Worm (Caenorhabditis elegans): Measurements from ENCODE around the gene bcc-1.
A peak's percentile ranks its signal among the peaks of the same experiment; 100 is the strongest.

bcc-1 gene

ce11 chrIV:11103501-11103900 lies 11.1 kb upstream of the bcc-1 start:
- TF ChIP-seq unc-62 (GFP tag; optimal IDR thresholded peaks at IDR 0.05 in 1 of 2) (peak in 1 of 2 experiments; percentile 85), unc-62 (tag; optimal IDR thresholded peaks at IDR 0.05) (no peak), lin-29 (GFP tag; IDR thresholded peaks at IDR 0.05) (no peak), dmd-8 (GFP tag; IDR thresholded peaks at IDR 0.05) (no peak), skn-1 (tag; optimal IDR thresholded peaks at IDR 0.05) (no peak)

ce11 chrIV:11102608-11103007 lies 10.3 kb upstream of the bcc-1 start, which contains the start of gene srlf-17:
Gene srlf-17 (minus strand): TSS chrIV:11102708.
- no peak for TF ChIP-seq daf-19 (GFP tag; conservative IDR thresholded peaks at IDR 0.05)
- TF ChIP-seq unc-39 (tag; optimal IDR thresholded peaks at IDR 0.05) = no peak
- TF ChIP-seq vab-7 (GFP tag; IDR thresholded peaks at IDR 0.05) = no peak
- no peak for TF ChIP-seq Y5F2A.4 (GFP tag; optimal IDR thresholded peaks at IDR 0.05)
- TF ChIP-seq F37D6.2 (tag; optimal IDR thresholded peaks at IDR 0.05) = no peak
- TF ChIP-seq nhr-237 (tag; optimal IDR thresholded peaks at IDR 0.05) = no peak
- no peak for TF ChIP-seq T20F7.1 (GFP tag; optimal IDR thresholded peaks at IDR 0.05)
- no peak for TF ChIP-seq ceh-32 (tag; optimal IDR thresholded peaks at IDR 0.05; ENCODE audit: poor library complexity)
- no peak for TF ChIP-seq set-16 (GFP tag; IDR thresholded peaks at IDR 0.05)
- TF ChIP-seq dmd-8 (GFP tag; IDR thresholded peaks at IDR 0.05) = no peak
- no peak for TF ChIP-seq lin-39 (tag; optimal IDR thresholded peaks at IDR 0.05)
- TF ChIP-seq nhr-48 (tag; optimal IDR thresholded peaks at IDR 0.05) = no peak

ce11 chrIV:11101383-11101782 lies 9.0 kb upstream of the bcc-1 start, which contains the start of gene srlf-18:
Gene srlf-18 (minus strand): TSS chrIV:11101483.
- TF ChIP-seq T26A8.4 (GFP tag; IDR thresholded peaks at IDR 0.05) = no peak
- no peak for TF ChIP-seq R02D3.7 (tag; optimal IDR thresholded peaks at IDR 0.05)
- TF ChIP-seq set-16 (GFP tag; IDR thresholded peaks at IDR 0.05) = no peak
- no peak for TF ChIP-seq lin-1 (GFP tag; IDR thresholded peaks at IDR 0.05)
- TF ChIP-seq nhr-77 (tag; optimal IDR thresholded peaks at IDR 0.05) = no peak
- TF ChIP-seq pha-4 (GFP tag; IDR thresholded peaks at IDR 0.05) = no peak
- TF ChIP-seq pha-4 (tag; optimal IDR thresholded peaks at IDR 0.05) = no peak

DNA sequence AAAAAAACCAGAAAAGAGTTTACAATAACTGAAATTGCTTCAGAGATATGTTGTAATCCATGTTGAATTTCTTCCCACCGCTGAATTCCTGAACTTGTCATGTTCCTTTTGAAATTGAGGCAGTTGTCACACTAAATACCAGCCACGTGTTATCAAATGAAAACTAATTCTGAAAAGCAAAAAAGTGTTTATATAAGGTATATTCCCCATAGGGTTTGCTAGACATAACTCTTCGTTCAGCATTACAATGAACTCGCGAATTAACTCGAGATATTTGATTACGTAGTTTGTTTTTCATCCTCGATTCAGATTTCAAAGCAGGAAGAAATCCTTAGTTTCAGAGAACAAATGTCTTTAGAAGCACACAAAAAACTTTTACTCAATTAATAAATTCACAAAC lies 7.9 kb upstream of the bcc-1 start, which contains the start of gene str-3:
TSS of gene str-3 (minus strand) at position 101 of the 400 bp plus-strand sequence.
- TF ChIP-seq dmd-9 (GFP tag; IDR thresholded peaks at IDR 0.05) (no peak), zfp-3 (GFP tag; conservative IDR thresholded peaks at IDR 0.05) (no peak), unc-62 (GFP tag; optimal IDR thresholded peaks at IDR 0.05 in 1 of 2) (peak in 1 of 2 experiments; percentile 33), unc-62 (tag; optimal IDR thresholded peaks at IDR 0.05) (no peak), daf-19 (GFP tag; conservative IDR thresholded peaks at IDR 0.05) (no peak)

DNA sequence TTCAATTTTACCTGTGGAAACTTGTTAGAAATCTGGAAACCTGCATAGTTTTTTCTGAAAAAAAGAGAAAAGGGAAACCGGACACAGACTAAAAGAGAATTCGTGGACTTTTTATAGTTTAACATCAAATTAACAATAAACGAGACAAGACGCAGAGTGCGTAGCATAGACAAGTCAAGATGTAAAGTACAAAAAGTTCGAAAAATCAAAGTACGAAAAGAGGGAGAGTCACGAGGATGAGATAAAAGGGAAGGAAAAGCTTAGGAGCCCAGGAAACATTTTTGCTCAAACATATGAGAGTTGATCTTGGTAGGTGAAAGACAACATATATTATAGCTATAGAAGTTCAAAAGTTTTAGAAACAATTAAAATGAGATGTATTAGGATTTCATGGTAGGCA lies 5.4 kb upstream of the bcc-1 start, which contains the start of gene M7.12:
TSS of gene M7.12 (minus strand) at position 188 of the 400 bp plus-strand sequence.
- TF ChIP-seq egl-27 (tag; optimal IDR thresholded peaks at IDR 0.05) (no peak), nhr-76 (tag; optimal IDR thresholded peaks at IDR 0.05) (peak; percentile 76), unc-62 (GFP tag; optimal IDR thresholded peaks at IDR 0.05 in 1 of 2) (no peak), unc-62 (tag; optimal IDR thresholded peaks at IDR 0.05) (no peak), ZK337.2 (GFP tag; IDR thresholded peaks at IDR 0.05) (no peak), duxl-1 (tag; optimal IDR thresholded peaks at IDR 0.05; ENCODE audit: poor library complexity) (no peak), fos-1 (tag; optimal IDR thresholded peaks at IDR 0.05) (no peak), madf-9 (GFP tag; conservative IDR thresholded peaks at IDR 0.05) (no peak)

DNA sequence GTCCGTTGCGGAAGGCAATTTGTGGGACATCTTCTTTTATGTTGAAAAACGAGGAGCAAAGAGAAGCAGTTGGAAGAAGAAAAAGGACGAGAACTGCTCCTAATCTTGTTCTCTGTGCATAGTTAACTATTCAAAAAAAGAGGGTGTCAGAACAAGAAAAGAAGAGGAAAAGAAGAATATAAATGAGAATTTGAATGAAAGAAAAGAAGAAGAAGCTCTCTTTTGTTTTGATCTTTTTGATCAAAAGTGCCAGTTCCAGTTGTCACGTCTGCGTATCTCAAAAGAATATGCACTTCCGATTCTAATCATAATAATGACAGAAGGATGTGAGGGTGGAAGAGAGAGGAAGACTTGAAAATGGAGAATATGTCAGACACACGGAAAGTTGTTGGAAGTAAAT lies 2.6 kb upstream of the bcc-1 start, which contains the start of gene M7.8:
TSS of gene M7.8 (minus strand) at position 112 of the 400 bp plus-strand sequence.
- peak; percentile 42 for TF ChIP-seq aha-1 (tag)
- TF ChIP-seq ceh-62 (tag; optimal IDR thresholded peaks at IDR 0.05) = no peak
- no peak for TF ChIP-seq mes-2 (tag; optimal IDR thresholded peaks at IDR 0.05; ENCODE audit: poor library complexity, severe bottlenecking)
- TF ChIP-seq ztf-11 (tag; optimal IDR thresholded peaks at IDR 0.05) = no peak
- TF ChIP-seq dmd-9 (GFP tag; IDR thresholded peaks at IDR 0.05) = no peak
- no peak for TF ChIP-seq ZK337.2 (GFP tag; IDR thresholded peaks at IDR 0.05)
- TF ChIP-seq lsy-2 (tag; optimal IDR thresholded peaks at IDR 0.05) = peak in 1 of 2 experiments; percentile 24
- no peak for TF ChIP-seq F37D6.2 (tag; optimal IDR thresholded peaks at IDR 0.05)
- peak; percentile 86 for TF ChIP-seq fkh-10 (GFP tag; optimal IDR thresholded peaks at IDR 0.05)
- TF ChIP-seq set-16 (GFP tag; IDR thresholded peaks at IDR 0.05) = no peak
- no peak for TF ChIP-seq mxl-3 (GFP tag; optimal IDR thresholded peaks at IDR 0.05)
- peak in 1 of 2 experiments; percentile 93 for TF ChIP-seq unc-62 (GFP tag; optimal IDR thresholded peaks at IDR 0.05 in 1 of 2)
- no peak for TF ChIP-seq unc-62 (tag; optimal IDR thresholded peaks at IDR 0.05)
